Worm (Caenorhabditis elegans) whole organism, L3 larva: ENCODE measurements around the gene Y45F10B.13.

Experiments used
- R02D3.7 ChIP-seq: fragments of 150-350 bp; optimal IDR thresholded peaks from 2 replicates; lab custom pipeline; 2014; ENCODE audit warnings: missing biosample characterization, missing genetic modification characterization
- aly-2 ChIP-seq: fragments of 150-350 bp; optimal IDR thresholded peaks from 2 replicates; lab custom pipeline; 2014; ENCODE audit warnings: missing biosample characterization, missing genetic modification characterization
- ceh-28 ChIP-seq: fragments of 150-350 bp; optimal IDR thresholded peaks from 2 replicates; lab custom pipeline; 2014; ENCODE audit warnings: missing biosample characterization, missing genetic modification reagents, missing genetic modification characterization
- ceh-82 ChIP-seq: fragments of 150-350 bp; optimal IDR thresholded peaks from 2 replicates; lab custom pipeline; 2014; ENCODE audit warnings: missing biosample characterization, missing genetic modification characterization
- daf-12 ChIP-seq: fragments of 150-350 bp; optimal IDR thresholded peaks from 2 replicates; lab custom pipeline; 2014; ENCODE audit warnings: missing biosample characterization, missing genetic modification reagents, missing genetic modification characterization
- egl-5 ChIP-seq: fragments of 150-350 bp; optimal IDR thresholded peaks from 2 replicates; lab custom pipeline; 2017; ENCODE audit warnings: missing biosample characterization, missing genetic modification reagents, missing genetic modification characterization, inconsistent platforms
- elt-2 ChIP-seq: sonication (generic microtip); optimal IDR thresholded peaks from 2 replicates; lab custom pipeline; 2016; ENCODE audit warnings: missing genetic modification reagents, mild to moderate bottlenecking, missing genetic modification characterization, missing compliant biosample characterization
- elt-3 ChIP-seq, 3 experiments: fragments of 150-350 bp in 1 of 3; sonication (generic microtip) in 2 of 3; optimal IDR thresholded peaks; 2 replicates in 2 of 3; 4 replicates in 1 of 3; lab custom pipeline; 2014 to 2017; ENCODE audit warnings: missing biosample characterization in 3 of 3, missing genetic modification characterization in 3 of 3
- fkh-10 ChIP-seq: sonication (generic microtip); optimal IDR thresholded peaks from 2 replicates; lab custom pipeline; 2017; ENCODE audit warnings: missing biosample characterization, missing genetic modification reagents, missing genetic modification characterization
- fkh-2 ChIP-seq: fragments of 150-350 bp; optimal IDR thresholded peaks from 2 replicates; lab custom pipeline; 2014; ENCODE audit warnings: missing biosample characterization, missing genetic modification reagents, missing genetic modification characterization
- hmg-11 ChIP-seq: sonication (generic microtip); optimal IDR thresholded peaks from 2 replicates; lab custom pipeline; 2016; ENCODE audit warnings: missing genetic modification characterization, missing compliant biosample characterization
- jun-1 ChIP-seq: fragments of 150-350 bp; optimal IDR thresholded peaks from 2 replicates; lab custom pipeline; 2014; ENCODE audit warnings: missing biosample characterization, missing genetic modification reagents, missing genetic modification characterization
- lin-39 ChIP-seq: fragments of 150-350 bp; optimal IDR thresholded peaks from 2 replicates; lab custom pipeline; 2018; ENCODE audit warnings: missing biosample characterization, missing genetic modification reagents, missing genetic modification characterization
- mdl-1 ChIP-seq: fragments of 150-350 bp; optimal IDR thresholded peaks from 2 replicates; lab custom pipeline; 2014; ENCODE audit warnings: missing biosample characterization, missing genetic modification characterization
- nhr-11 ChIP-seq: fragments of 150-350 bp; optimal IDR thresholded peaks from 2 replicates; lab custom pipeline; 2014; ENCODE audit warnings: missing biosample characterization, missing genetic modification characterization
- nhr-12 ChIP-seq: fragments of 150-350 bp; optimal IDR thresholded peaks from 2 replicates; lab custom pipeline; 2014; ENCODE audit warnings: missing biosample characterization, missing genetic modification characterization
- nhr-237 ChIP-seq: fragments of 150-350 bp; optimal IDR thresholded peaks from 2 replicates; lab custom pipeline; 2014; ENCODE audit warnings: missing biosample characterization, missing genetic modification characterization
- nhr-25 ChIP-seq: sonication (generic microtip); optimal IDR thresholded peaks from 2 replicates; lab custom pipeline; 2017; ENCODE audit warnings: missing biosample characterization, missing genetic modification characterization
- nhr-28 ChIP-seq: fragments of 150-350 bp; optimal IDR thresholded peaks from 2 replicates; lab custom pipeline; 2014; ENCODE audit warnings: missing biosample characterization, missing genetic modification characterization
- nhr-67 ChIP-seq: fragments of 150-350 bp; optimal IDR thresholded peaks from 2 replicates; lab custom pipeline; 2014; ENCODE audit warnings: missing biosample characterization, missing genetic modification characterization
- nhr-76 ChIP-seq: fragments of 150-350 bp; sonication (generic microtip); optimal IDR thresholded peaks from 5 replicates; lab custom pipeline; 2014; ENCODE audit warnings: missing biosample characterization, missing genetic modification characterization
- nhr-77 ChIP-seq: fragments of 150-350 bp; optimal IDR thresholded peaks from 2 replicates; lab custom pipeline; 2014; ENCODE audit warnings: missing biosample characterization, missing genetic modification characterization
- pha-4 ChIP-seq: fragments of 150-350 bp; optimal IDR thresholded peaks from 2 replicates; lab custom pipeline; 2014; ENCODE audit warnings: missing biosample characterization, missing genetic modification reagents, missing genetic modification characterization
- pqm-1 ChIP-seq: fragments of 150-350 bp; optimal IDR thresholded peaks from 2 replicates; lab custom pipeline; 2017; ENCODE audit warnings: missing biosample characterization, missing genetic modification characterization, inconsistent platforms
- skn-1 ChIP-seq: fragments of 150-350 bp; optimal IDR thresholded peaks from 2 replicates; lab custom pipeline; 2014; ENCODE audit warnings: missing biosample characterization, missing genetic modification characterization
- unc-39 ChIP-seq: sonication (generic microtip); optimal IDR thresholded peaks from 4 replicates; lab custom pipeline; 2017; ENCODE audit warnings: missing biosample characterization, missing genetic modification characterization
- zag-1 ChIP-seq: fragments of 150-350 bp; optimal IDR thresholded peaks from 2 replicates; lab custom pipeline; 2014; ENCODE audit warnings: missing biosample characterization, missing genetic modification characterization
- ztf-11 ChIP-seq: fragments of 150-350 bp; optimal IDR thresholded peaks from 2 replicates; lab custom pipeline; 2014; ENCODE audit warnings: missing biosample characterization, missing genetic modification characterization
- ztf-4 ChIP-seq: fragments of 150-350 bp; optimal IDR thresholded peaks from 2 replicates; lab custom pipeline; 2014; ENCODE audit warnings: missing biosample characterization, missing genetic modification characterization

Y45F10B.13 gene

DNA sequence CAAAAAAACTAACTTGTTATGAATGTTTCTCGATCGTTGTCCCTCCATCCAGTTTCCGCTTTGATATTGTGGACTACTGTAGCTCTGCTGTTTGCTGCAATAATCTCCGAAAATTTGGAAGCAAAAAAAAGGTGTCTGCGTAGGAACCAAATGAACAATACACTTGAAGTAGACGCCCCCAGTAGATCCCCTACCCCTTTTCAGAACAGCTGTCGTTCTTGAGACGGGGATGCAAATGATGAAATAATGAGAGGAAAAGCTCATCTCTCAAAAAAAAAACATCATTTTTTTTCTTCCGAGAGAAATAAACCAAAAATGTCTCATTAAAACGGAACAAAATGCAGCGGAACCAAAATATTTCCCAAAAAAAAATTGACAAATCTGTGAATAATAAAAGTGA lies 4.1 kb downstream of the Y45F10B.13 start:
- peak; percentile 9 for TF ChIP-seq egl-5 (tag; lab: Kevin White, UChicago)
- TF ChIP-seq lin-39 (tag; lab: Kevin White, UChicago) = no peak
- no peak for TF ChIP-seq zag-1 (tag; lab: Kevin White, UChicago)
- no peak for TF ChIP-seq nhr-12 (tag; lab: Kevin White, UChicago)

DNA sequence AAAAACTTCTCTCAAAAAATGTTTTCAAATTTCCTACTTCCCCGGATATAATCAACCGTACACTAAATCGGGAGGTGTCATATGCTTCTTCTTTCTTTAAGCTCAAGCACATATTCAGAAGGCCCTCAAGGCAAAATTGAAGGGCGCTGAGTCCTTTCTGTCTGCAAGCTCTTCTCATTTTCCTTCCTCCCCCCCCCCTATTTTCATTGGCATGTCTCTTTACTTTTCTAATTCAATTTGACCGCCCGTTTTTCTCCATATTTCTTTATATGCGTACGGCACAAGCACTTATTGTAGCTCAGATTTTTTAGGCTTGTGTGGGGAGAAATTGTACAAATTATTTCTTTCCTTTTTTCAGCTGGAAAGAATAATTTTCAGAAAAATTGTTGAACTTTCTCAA lies 6.0 kb downstream of the Y45F10B.13 start:
- TF ChIP-seq hmg-11 (tag; lab: Kevin White, UChicago) (no peak), unc-39 (no peak), nhr-11 (tag; lab: Kevin White, UChicago) (no peak), egl-5 (tag; lab: Kevin White, UChicago) (no peak), ztf-4 (no peak), ceh-82 (tag; lab: Kevin White, UChicago) (no peak), fkh-10 (GFP tag; lab: Kevin White, UChicago) (no peak)

DNA sequence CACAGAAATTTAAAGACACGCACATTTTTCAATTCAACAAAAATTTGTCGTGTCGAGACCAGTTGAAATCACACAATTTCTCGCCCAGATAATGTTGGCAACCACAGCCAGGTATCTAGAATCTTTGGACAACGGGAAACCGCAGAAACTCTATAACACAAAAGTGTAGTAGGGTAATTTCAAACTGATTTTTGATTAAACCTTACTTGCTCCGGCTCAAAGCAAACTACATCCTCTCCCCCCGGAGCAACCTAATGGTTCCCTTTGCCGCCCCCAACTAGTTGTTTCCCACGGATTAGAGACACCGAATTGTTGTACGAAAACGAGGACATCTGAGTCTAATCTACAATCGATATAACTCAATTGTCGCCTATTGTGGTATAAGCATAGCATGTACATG lies 7.2 kb downstream of the Y45F10B.13 start:
- TF ChIP-seq lin-39 (tag; lab: Kevin White, UChicago) (no peak), pqm-1 (tag; lab: Kevin White, UChicago) (no peak), nhr-28 (no peak), nhr-237 (tag; lab: Kevin White, UChicago) (no peak), elt-3 (tag; optimal IDR thresholded peaks at IDR 0.05; lab: Kevin White, UChicago) (no peak), elt-2 (tag; lab: Kevin White, UChicago) (no peak), daf-12 (tag; lab: Kevin White, UChicago) (no peak), mdl-1 (tag; lab: Kevin White, UChicago) (no peak), ceh-28 (tag; lab: Kevin White, UChicago) (no peak), skn-1 (tag; lab: Kevin White, UChicago) (no peak), jun-1 (no peak), nhr-25 (tag; lab: Kevin White, UChicago) (no peak), ztf-11 (tag; lab: Kevin White, UChicago) (no peak), nhr-12 (tag; lab: Kevin White, UChicago) (no peak), fkh-10 (GFP tag; lab: Kevin White, UChicago) (no peak), ceh-82 (tag; lab: Kevin White, UChicago) (no peak), nhr-76 (tag; lab: Kevin White, UChicago) (no peak), pha-4 (tag; lab: Kevin White, UChicago) (no peak)

DNA sequence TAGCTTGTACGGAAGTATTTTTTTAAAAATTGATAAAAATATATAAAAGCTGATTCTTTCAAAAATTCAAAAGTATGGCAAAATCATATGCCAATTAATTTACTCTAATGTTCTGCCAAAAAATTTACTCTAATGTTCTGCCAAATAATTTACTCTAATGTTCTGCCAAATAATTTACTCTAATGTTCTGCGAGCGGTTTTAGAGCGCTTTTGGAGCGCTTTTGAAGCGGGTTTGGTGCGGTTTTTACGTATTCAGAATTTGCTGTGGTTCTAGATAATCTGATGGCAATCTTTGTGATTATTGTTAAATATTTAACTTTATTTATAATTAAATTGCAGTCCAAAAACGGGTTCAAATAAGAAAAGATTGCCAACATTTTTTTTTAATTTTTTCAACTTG lies 12.2 kb downstream of the Y45F10B.13 start:
- TF ChIP-seq ztf-11 (tag; lab: Kevin White, UChicago) = no peak
- TF ChIP-seq, all 47 proteins: peak for 0

DNA sequence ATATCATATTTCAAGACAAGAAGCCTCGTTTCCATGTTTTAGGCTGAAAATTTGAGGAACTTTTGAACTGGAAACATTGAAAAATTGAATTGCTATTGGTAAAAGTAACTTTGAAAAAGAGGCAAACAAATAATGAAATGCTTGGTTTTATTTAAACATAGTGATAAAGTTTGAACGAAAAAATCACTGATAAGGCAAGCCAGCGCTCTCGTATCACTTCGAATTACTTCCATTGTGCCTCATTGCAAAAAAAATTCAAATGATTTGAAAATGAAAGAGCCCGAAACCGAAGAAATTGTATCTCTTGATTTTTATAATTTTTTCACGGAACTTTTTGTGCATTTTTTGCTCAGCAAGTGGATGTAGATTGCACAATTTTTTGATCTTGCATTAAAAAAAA lies 13.3 kb downstream of the Y45F10B.13 start, which contains the start of gene F52G2.3:
F52G2.3 (minus strand) TSS at position 43 of the 400 bp plus-strand sequence.
- peak; percentile 20 for TF ChIP-seq pqm-1 (tag; lab: Kevin White, UChicago)
- TF ChIP-seq nhr-67 (tag; lab: Kevin White, UChicago) = no peak
- peak; percentile 62 for TF ChIP-seq elt-2 (tag; lab: Kevin White, UChicago)
- TF ChIP-seq, all 47 proteins: peak for 2

DNA sequence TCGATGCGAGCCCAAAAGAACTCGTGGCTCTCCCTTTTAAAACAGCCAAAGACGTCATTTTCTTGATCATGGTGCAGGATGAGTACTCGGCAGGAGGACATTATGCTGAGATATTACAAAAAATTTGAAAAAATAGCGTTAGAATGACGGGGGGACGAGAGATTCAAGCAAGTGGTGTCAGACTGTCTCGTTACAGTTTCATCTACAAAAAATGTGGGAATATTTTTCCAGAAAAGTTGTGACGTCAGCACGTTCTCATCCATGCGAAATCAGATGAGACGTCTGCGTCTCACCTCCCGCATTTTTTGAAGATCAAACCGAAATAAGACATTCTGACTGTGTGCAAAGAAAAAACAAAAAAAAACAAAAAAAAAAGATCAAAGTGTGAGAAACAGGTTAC lies 21.4 kb downstream of the Y45F10B.13 start, which contains the start of gene rsd-2:
rsd-2 (minus strand) TSS at position 101 of the 400 bp plus-strand sequence.
- TF ChIP-seq nhr-77 (tag; lab: Kevin White, UChicago) (no peak), nhr-67 (tag; lab: Kevin White, UChicago) (no peak)
- TF ChIP-seq, all 47 proteins: peak for 0

DNA sequence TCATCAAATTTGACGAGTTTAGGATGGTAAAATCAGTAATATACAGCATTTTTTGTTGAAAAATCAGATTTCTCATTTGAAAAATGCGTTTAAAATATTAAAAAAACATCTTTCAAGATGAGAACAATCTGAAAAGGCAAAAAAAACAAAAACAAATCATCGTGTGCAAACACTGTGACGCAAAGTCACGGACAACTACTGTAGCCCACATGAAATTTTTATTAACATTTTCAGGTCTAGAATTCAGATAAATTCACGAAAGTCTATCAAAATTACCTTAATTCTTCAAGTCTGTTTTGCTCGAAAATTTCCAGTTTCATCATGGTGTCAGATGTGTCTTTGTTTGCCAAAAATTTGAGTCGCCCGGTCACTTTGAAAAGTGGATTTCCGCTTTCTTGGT lies 22.6 kb downstream of the Y45F10B.13 start:
- TF ChIP-seq nhr-67 (tag; lab: Kevin White, UChicago) = no peak
- no peak for TF ChIP-seq aly-2 (tag; lab: Kevin White, UChicago)
- no peak for TF ChIP-seq fkh-2
- no peak for TF ChIP-seq egl-5 (tag; lab: Kevin White, UChicago)
- TF ChIP-seq pha-4 (tag; lab: Kevin White, UChicago) = no peak
- TF ChIP-seq pqm-1 (tag; lab: Kevin White, UChicago) = no peak
- no peak for TF ChIP-seq skn-1 (tag; lab: Kevin White, UChicago)
- no peak for TF ChIP-seq R02D3.7 (tag; lab: Kevin White, UChicago)
